Fruit fly (Drosophila melanogaster) whole organism, embryonic: ENCODE results near the gene Inx7.
A peak's percentile ranks its signal among the peaks of the same experiment; 100 is the strongest.

Experiments
- CG10543 ChIP-seq: fragments of 200-800 bp; sonication (Bioruptor generic); optimal IDR thresholded peaks from 3 replicates; lab custom pipeline; 2017; ENCODE audit warnings: missing biosample characterization, mild to moderate bottlenecking, missing genetic modification characterization, moderate library complexity
- CG10979 ChIP-seq: fragments of 200-800 bp; sonication (Bioruptor generic); optimal IDR thresholded peaks from 2 replicates; lab custom pipeline; 2018; ENCODE audit warnings: missing biosample characterization, mild to moderate bottlenecking, missing genetic modification characterization, moderate library complexity
- CG11504 ChIP-seq: fragments of 200-800 bp; sonication (Bioruptor generic); optimal IDR thresholded peaks from 3 replicates; lab custom pipeline; 2019; ENCODE audit warnings: missing biosample characterization, mild to moderate bottlenecking, missing genetic modification characterization, moderate library complexity
- CG13287 ChIP-seq: fragments of 200-800 bp; sonication (Bioruptor generic); IDR thresholded peaks from 2 replicates; pipeline ENCODE4 v1.3.6; 2022; ENCODE audit warnings: missing biosample characterization, missing genetic modification characterization; ENCODE audit not compliant: partially characterized antibody
- CG14014 ChIP-seq: fragments of 200-800 bp; sonication (Bioruptor generic); IDR thresholded peaks from 2 replicates; pipeline ENCODE4 v1.3.6; 2022; ENCODE audit warnings: missing biosample characterization, missing genetic modification characterization
- CG15479 ChIP-seq: fragments of 200-800 bp; sonication (Bioruptor generic); optimal IDR thresholded peaks from 3 replicates; lab custom pipeline; 2019; ENCODE audit warnings: missing biosample characterization, mild to moderate bottlenecking, missing genetic modification characterization, moderate library complexity
- CG15696 ChIP-seq: fragments of 200-800 bp; sonication (Bioruptor generic); optimal IDR thresholded peaks from 2 replicates; lab custom pipeline; 2019; ENCODE audit warnings: missing biosample characterization, mild to moderate bottlenecking, missing genetic modification characterization, moderate library complexity
- CG17328 ChIP-seq: fragments of 200-800 bp; sonication (Bioruptor generic); IDR thresholded peaks from 2 replicates; pipeline ENCODE4 v1.3.6; 2022; ENCODE audit warnings: missing biosample characterization, missing genetic modification characterization
- CG17385 ChIP-seq: fragments of 200-800 bp; sonication (Bioruptor generic); optimal IDR thresholded peaks from 3 replicates; lab custom pipeline; 2018; ENCODE audit warnings: missing biosample characterization, mild to moderate bottlenecking, missing genetic modification characterization
- CG17802 ChIP-seq: fragments of 200-800 bp; sonication (Bioruptor generic); optimal IDR thresholded peaks from 2 replicates; lab custom pipeline; 2018; ENCODE audit warnings: missing biosample characterization, mild to moderate bottlenecking, missing genetic modification characterization, moderate library complexity
- CG18011 ChIP-seq: fragments of 200-800 bp; sonication (Bioruptor generic); optimal IDR thresholded peaks from 2 replicates; lab custom pipeline; 2017; ENCODE audit warnings: missing biosample characterization, missing genetic modification characterization, mild to moderate bottlenecking, moderate library complexity, missing genotype
- CG18476 ChIP-seq: fragments of 200-800 bp; sonication (Bioruptor generic); optimal IDR thresholded peaks from 2 replicates; lab custom pipeline; 2016; ENCODE audit warnings: missing biosample characterization, mild to moderate bottlenecking, missing genetic modification characterization
- CG2120 ChIP-seq: fragments of 200-800 bp; sonication (Bioruptor generic); optimal IDR thresholded peaks from 3 replicates; lab custom pipeline; 2016; ENCODE audit warnings: missing biosample characterization, missing genetic modification characterization
- CG2202 ChIP-seq: fragments of 200-800 bp; sonication (Bioruptor generic); optimal IDR thresholded peaks from 2 replicates; lab custom pipeline; 2018; ENCODE audit warnings: missing biosample characterization, mild to moderate bottlenecking, missing genetic modification characterization
- CG30020 ChIP-seq: fragments of 200-800 bp; optimal IDR thresholded peaks from 2 replicates; lab custom pipeline; 2019; ENCODE audit warnings: missing biosample characterization, mild to moderate bottlenecking, missing genetic modification characterization, moderate library complexity
- CG3163 ChIP-seq: fragments of 200-800 bp; sonication (Bioruptor generic); optimal IDR thresholded peaks from 3 replicates; lab custom pipeline; 2016; ENCODE audit warnings: missing biosample characterization, missing genetic modification characterization
- CG32532 ChIP-seq: fragments of 200-800 bp; sonication (Bioruptor generic); IDR thresholded peaks from 2 replicates; pipeline ENCODE4 v1.3.6; 2022; ENCODE audit warnings: missing biosample characterization, missing genetic modification characterization
- CG3407 ChIP-seq: fragments of 200-800 bp; sonication (Bioruptor generic); optimal IDR thresholded peaks from 2 replicates; lab custom pipeline; 2018; ENCODE audit warnings: missing biosample characterization, mild to moderate bottlenecking, missing genetic modification characterization
- CG3726 ChIP-seq: fragments of 200-800 bp; sonication (Bioruptor generic); IDR thresholded peaks from 3 replicates; pipeline ENCODE4, ENCODE4 v1.3.6; 2022; ENCODE audit warnings: missing biosample characterization, missing genetic modification characterization
- CG43689 ChIP-seq: fragments of 200-800 bp; sonication (Bioruptor generic); IDR thresholded peaks from 2 replicates; pipeline ENCODE4 v1.3.6; 2022; ENCODE audit warnings: missing biosample characterization, missing genetic modification characterization
- CG6175 ChIP-seq: fragments of 200-800 bp; sonication (Bioruptor generic); IDR thresholded peaks from 3 replicates; pipeline ENCODE4 v1.3.6; 2022; ENCODE audit warnings: missing biosample characterization, missing genetic modification characterization
- CG6272 ChIP-seq: fragments of 200-800 bp; sonication (Bioruptor generic); IDR thresholded peaks from 2 replicates; pipeline ENCODE4 v1.3.6; 2022; ENCODE audit warnings: missing biosample characterization, missing genetic modification characterization
- CG6683 ChIP-seq: fragments of 200-800 bp; sonication (Bioruptor generic); optimal IDR thresholded peaks from 2 replicates; lab custom pipeline; 2017; ENCODE audit warnings: missing biosample characterization, mild to moderate bottlenecking, missing genetic modification characterization, missing genetic modification reagents
- CG8290 ChIP-seq, 3 experiments: fragments of 200-800 bp; sonication (Bioruptor generic); optimal IDR thresholded peaks; 2 replicates each; lab custom pipeline; 2016 to 2019; ENCODE audit warnings: missing biosample characterization in 3 of 3, missing genetic modification characterization in 3 of 3, mild to moderate bottlenecking in 2 of 3, moderate library complexity in 1 of 3
- CG8924 ChIP-seq: fragments of 200-800 bp; optimal IDR thresholded peaks from 3 replicates; lab custom pipeline; 2019; ENCODE audit warnings: missing biosample characterization, mild to moderate bottlenecking, missing genetic modification characterization, moderate library complexity
- Chrac-16 ChIP-seq: fragments of 200-800 bp; sonication (Bioruptor generic); optimal IDR thresholded peaks from 3 replicates; lab custom pipeline; 2016; ENCODE audit warnings: missing biosample characterization, missing genetic modification characterization
- Elba2 ChIP-seq: fragments of 200-800 bp; sonication (Bioruptor generic); optimal IDR thresholded peaks from 3 replicates; lab custom pipeline; 2016; ENCODE audit warnings: missing biosample characterization, missing genetic modification characterization
- GATAe ChIP-seq: fragments of 200-800 bp; sonication (Bioruptor generic); conservative IDR thresholded peaks from 2 replicates; pipeline ENCODE4 v1.3.6; 2022; ENCODE audit warnings: missing biosample characterization, missing genetic modification characterization
- HLH3B ChIP-seq: fragments of 200-800 bp; sonication (Bioruptor generic); IDR thresholded peaks from 2 replicates; pipeline ENCODE4 v1.3.6; 2022; ENCODE audit warnings: missing biosample characterization, missing genetic modification characterization
- HLH54F ChIP-seq: fragments of 200-800 bp; sonication (Bioruptor generic); optimal IDR thresholded peaks from 3 replicates; lab custom pipeline; 2016; ENCODE audit warnings: missing biosample characterization, missing genetic modification characterization
- Six4 ChIP-seq: fragments of 200-800 bp; sonication (Bioruptor generic); optimal IDR thresholded peaks from 2 replicates; lab custom pipeline; 2016; ENCODE audit warnings: missing biosample characterization, missing genetic modification characterization
- Taf1 ChIP-seq: fragments of 200-800 bp; sonication (Bioruptor generic); IDR thresholded peaks from 2 replicates; pipeline ENCODE4 v1.3.6; 2022; ENCODE audit warnings: missing biosample characterization, missing genetic modification characterization
- ash1 ChIP-seq: fragments of 200-800 bp; sonication (Bioruptor generic); optimal IDR thresholded peaks from 2 replicates; lab custom pipeline; 2018; ENCODE audit warnings: missing biosample characterization, mild to moderate bottlenecking, missing genetic modification characterization
- chif ChIP-seq, 2 experiments: fragments of 200-800 bp; sonication (Bioruptor generic); optimal IDR thresholded peaks; 3 replicates each; lab custom pipeline; 2016; ENCODE audit warnings: missing biosample characterization in 2 of 2, missing genetic modification characterization in 2 of 2
- crp ChIP-seq, 2 experiments: fragments of 200-800 bp; sonication (Bioruptor generic); optimal IDR thresholded peaks; 2 replicates in 1 of 2; 3 replicates in 1 of 2; lab custom pipeline; 2017; ENCODE audit warnings: missing biosample characterization in 2 of 2, missing genetic modification characterization in 2 of 2, mild to moderate bottlenecking in 1 of 2, moderate library complexity in 1 of 2
- cwo ChIP-seq: fragments of 200-800 bp; sonication (Bioruptor generic); optimal IDR thresholded peaks from 3 replicates; lab custom pipeline; 2017; ENCODE audit warnings: missing biosample characterization, missing genetic modification characterization, mild to moderate bottlenecking, moderate library complexity, missing genetic modification reagents
- disco-r ChIP-seq: fragments of 200-800 bp; sonication (Bioruptor generic); optimal IDR thresholded peaks from 2 replicates; lab custom pipeline; 2016; ENCODE audit warnings: missing biosample characterization, missing genetic modification characterization
- dysf ChIP-seq: fragments of 200-800 bp; sonication (Bioruptor generic); IDR thresholded peaks from 3 replicates; pipeline ENCODE4 v1.3.6; 2022; ENCODE audit warnings: missing biosample characterization, missing genetic modification characterization
- exex ChIP-seq: fragments of 200-800 bp; sonication (Bioruptor generic); optimal IDR thresholded peaks from 4 replicates; lab custom pipeline; 2018; ENCODE audit warnings: missing biosample characterization, mild to moderate bottlenecking, missing genetic modification characterization, moderate library complexity
- ftz-f1 ChIP-seq: fragments of 200-800 bp; sonication (Bioruptor generic); optimal IDR thresholded peaks from 2 replicates; lab custom pipeline; 2016; ENCODE audit warnings: missing biosample characterization, missing genetic modification characterization
- gro ChIP-seq: fragments of 200-800 bp; sonication (Bioruptor generic); optimal IDR thresholded peaks from 2 replicates; lab custom pipeline; 2016; ENCODE audit warnings: missing biosample characterization, missing genetic modification characterization
- hb ChIP-seq: fragments of 200-800 bp; sonication (Bioruptor generic); IDR thresholded peaks from 3 replicates; pipeline ENCODE4 v1.3.6; 2022; ENCODE audit warnings: missing biosample characterization, missing genetic modification characterization; ENCODE audit not compliant: partially characterized antibody
- her ChIP-seq: fragments of 200-800 bp; sonication (Bioruptor generic); optimal IDR thresholded peaks from 2 replicates; lab custom pipeline; 2016; ENCODE audit warnings: missing biosample characterization, missing genetic modification characterization
- kah ChIP-seq: fragments of 200-800 bp; sonication (Bioruptor generic); optimal IDR thresholded peaks from 2 replicates; lab custom pipeline; 2018; ENCODE audit warnings: missing biosample characterization, mild to moderate bottlenecking, missing genetic modification characterization
- knrl ChIP-seq: fragments of 200-800 bp; sonication (Bioruptor generic); IDR thresholded peaks from 3 replicates; pipeline ENCODE4 v1.3.6; 2022; ENCODE audit warnings: missing biosample characterization, missing genetic modification characterization; ENCODE audit not compliant: partially characterized antibody
- nau ChIP-seq: fragments of 200-800 bp; sonication (Bioruptor generic); optimal IDR thresholded peaks from 3 replicates; lab custom pipeline; 2017; ENCODE audit warnings: missing biosample characterization, mild to moderate bottlenecking, missing genetic modification characterization, missing genetic modification reagents
- pho ChIP-seq: fragments of 200-800 bp; sonication (Bioruptor generic); optimal IDR thresholded peaks from 2 replicates; lab custom pipeline; 2016; ENCODE audit warnings: missing biosample characterization, missing genetic modification characterization
- seq ChIP-seq: fragments of 200-800 bp; sonication (Bioruptor generic); IDR thresholded peaks from 2 replicates; pipeline ENCODE4 v1.3.6; 2022; ENCODE audit warnings: missing biosample characterization, missing genetic modification characterization
- sima ChIP-seq: fragments of 200-800 bp; sonication (Bioruptor generic); optimal IDR thresholded peaks from 2 replicates; lab custom pipeline; 2016; ENCODE audit warnings: missing biosample characterization, missing genetic modification characterization
- zfh1 ChIP-seq: fragments of 200-800 bp; sonication (Bioruptor generic); IDR thresholded peaks from 3 replicates; pipeline ENCODE4 v1.3.6; 2022; ENCODE audit warnings: missing biosample characterization, missing genetic modification characterization

The Inx7 gene

DNA sequence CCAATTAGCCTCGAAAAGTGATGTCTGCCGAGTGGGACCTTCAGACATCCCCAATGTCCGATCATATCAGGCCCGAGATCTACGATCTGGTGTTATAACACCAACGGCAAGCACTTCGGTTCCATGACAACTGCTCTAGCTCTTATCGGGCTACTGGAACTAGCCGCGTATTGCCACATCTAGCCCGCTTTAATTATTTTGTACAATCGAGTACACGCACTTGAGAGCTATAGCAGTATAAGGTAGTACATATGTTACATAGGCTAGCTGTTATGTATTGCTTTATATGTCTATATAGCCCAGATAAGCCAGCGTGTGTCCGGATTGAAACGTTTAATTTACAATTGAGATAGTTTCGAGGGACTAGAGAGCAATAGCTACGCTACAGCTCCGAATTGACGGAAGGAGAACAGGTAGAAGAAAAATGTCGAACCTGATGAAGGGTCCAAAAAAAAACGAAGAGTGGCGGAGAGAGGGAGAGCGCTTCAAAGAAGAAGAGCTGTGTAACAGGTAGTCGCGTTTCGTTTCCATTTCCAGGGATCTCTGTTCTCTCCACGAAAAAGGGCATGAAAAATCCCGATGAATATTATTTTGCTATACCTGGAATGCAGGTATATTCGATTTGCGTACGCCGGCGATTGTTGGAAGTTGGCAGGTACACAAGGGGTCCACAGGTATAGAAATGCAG, 3.7 kb upstream of the Inx7 start (continued):
- no peak for TF ChIP-seq CG3726 (GFP tag; lab: Robert Waterston, UW)
- no peak for TF ChIP-seq Chrac-16 (GFP tag; lab: Kevin White, UChicago)
- TF ChIP-seq knrl (GFP tag; lab: Robert Waterston, UW), result no peak
- TF ChIP-seq exex (tag; lab: Kevin White, UChicago), result peak; percentile 97
- no peak for TF ChIP-seq CG17328 (GFP tag; lab: Robert Waterston, UW)
- TF ChIP-seq crp (GFP tag; optimal IDR thresholded peaks at IDR 0.05; lab: Kevin White, UChicago), result no peak
- TF ChIP-seq CG17385 (GFP tag; lab: Kevin White, UChicago), result peak; percentile 83
- no peak for TF ChIP-seq Elba2 (GFP tag; lab: Kevin White, UChicago)
- TF ChIP-seq CG8290 (GFP tag; optimal IDR thresholded peaks at IDR 0.05; lab: Kevin White, UChicago), result peak; percentile 4
- peak in 1 of 2 experiments; percentile 44 for TF ChIP-seq CG8290 (tag; optimal IDR thresholded peaks at IDR 0.05; lab: Kevin White, UChicago)
- TF ChIP-seq zfh1 (GFP tag; lab: Robert Waterston, UW), result no peak
- TF ChIP-seq HLH54F (GFP tag; lab: Kevin White, UChicago), result no peak
- peak; percentile 44 for TF ChIP-seq CG10543 (GFP tag; lab: Kevin White, UChicago)
- TF ChIP-seq seq (GFP tag; lab: Robert Waterston, UW), result no peak
- TF ChIP-seq hb, result no peak
- TF ChIP-seq GATAe (GFP tag; lab: Robert Waterston, UW), result no peak
- peak; percentile 15 for TF ChIP-seq cwo (GFP tag; lab: Kevin White, UChicago)
- no peak for TF ChIP-seq CG6175 (GFP tag; lab: Robert Waterston, UW)
- TF ChIP-seq CG18476 (GFP tag; lab: Kevin White, UChicago), result no peak
- TF ChIP-seq dysf, result no peak
- no peak for TF ChIP-seq CG14014 (GFP tag; lab: Robert Waterston, UW)
- no peak for TF ChIP-seq CG6272 (GFP tag; lab: Robert Waterston, UW)
- no peak for TF ChIP-seq CG8924 (tag; lab: Kevin White, UChicago)
- no peak for TF ChIP-seq CG43689 (GFP tag; lab: Robert Waterston, UW)
- TF ChIP-seq her, result no peak
- no peak for TF ChIP-seq CG2202
- no peak for TF ChIP-seq CG3407 (GFP tag; lab: Kevin White, UChicago)
- peak; percentile 72 for TF ChIP-seq CG15479 (GFP tag; lab: Kevin White, UChicago)
- no peak for TF ChIP-seq HLH3B (GFP tag; lab: Robert Waterston, UW)
- no peak for TF ChIP-seq CG32532 (GFP tag; lab: Robert Waterston, UW)
- no peak for TF ChIP-seq CG17802 (tag; lab: Kevin White, UChicago)
- TF ChIP-seq CG10979 (tag; lab: Kevin White, UChicago), result no peak
- TF ChIP-seq CG15696, result no peak
- TF ChIP-seq ftz-f1 (GFP tag; lab: Kevin White, UChicago), result peak; percentile 48
- no peak for TF ChIP-seq CG13287
- TF ChIP-seq chif (GFP tag; optimal IDR thresholded peaks at IDR 0.05; lab: Kevin White, UChicago), result no peak
- no peak for TF ChIP-seq Taf1 (GFP tag; lab: Robert Waterston, UW)
- peak; percentile 0 for TF ChIP-seq gro (GFP tag; lab: Kevin White, UChicago)
- TF ChIP-seq Six4 (GFP tag; lab: Kevin White, UChicago), result no peak
- no peak for TF ChIP-seq CG18011 (GFP tag; lab: Kevin White, UChicago)
- TF ChIP-seq disco-r (GFP tag; lab: Kevin White, UChicago), result no peak
- TF ChIP-seq sima (GFP tag; lab: Kevin White, UChicago), result no peak
- TF ChIP-seq CG11504 (tag; lab: Kevin White, UChicago), result no peak
- no peak for TF ChIP-seq pho (GFP tag; lab: Kevin White, UChicago)
- TF ChIP-seq nau, result no peak
- TF ChIP-seq CG30020 (tag; lab: Kevin White, UChicago), result no peak
- TF ChIP-seq CG3163 (GFP tag; lab: Kevin White, UChicago), result no peak
- no peak for TF ChIP-seq CG6683
- TF ChIP-seq CG2120 (GFP tag; lab: Kevin White, UChicago), result no peak
- peak; percentile 66 for TF ChIP-seq kah (GFP tag; lab: Kevin White, UChicago)
- TF ChIP-seq ash1 (GFP tag; lab: Kevin White, UChicago), result peak; percentile 51
